Fruit fly (Drosophila melanogaster) whole organism, adult: ENCODE data around the gene Hsp67Ba.

ENCODE experiments used
- CG11617 ChIP-seq: fragments of 200-800 bp; sonication (Bioruptor generic); optimal IDR thresholded peaks from 2 replicates; lab custom pipeline; 2017; ENCODE audit warnings: mild to moderate bottlenecking, missing biosample characterization, missing genetic modification reagents, missing genetic modification characterization
- CG12768 ChIP-seq: fragments of 200-800 bp; sonication (Bioruptor generic); optimal IDR thresholded peaks from 2 replicates; lab custom pipeline; 2017; ENCODE audit warnings: missing biosample characterization, missing genetic modification characterization, mild to moderate bottlenecking, moderate library complexity, missing genetic modification reagents
- CG14711 ChIP-seq: fragments of 200-800 bp; sonication (Bioruptor generic); optimal IDR thresholded peaks from 2 replicates; lab custom pipeline; 2018; ENCODE audit warnings: missing biosample characterization, mild to moderate bottlenecking, missing genetic modification characterization, moderate library complexity
- CG1620 ChIP-seq: fragments of 200-800 bp; sonication (Bioruptor generic); optimal IDR thresholded peaks from 2 replicates; lab custom pipeline; 2016; ENCODE audit warnings: missing biosample characterization, missing genetic modification characterization
- CG33017 ChIP-seq: fragments of 200-800 bp; sonication (Bioruptor generic); optimal IDR thresholded peaks from 2 replicates; lab custom pipeline; 2018; ENCODE audit warnings: missing biosample characterization, mild to moderate bottlenecking, missing genetic modification characterization, moderate library complexity
- CG5204 ChIP-seq: fragments of 200-800 bp; sonication (Bioruptor generic); optimal IDR thresholded peaks from 2 replicates; lab custom pipeline; 2016; ENCODE audit warnings: missing biosample characterization, missing genetic modification characterization
- CG7045 ChIP-seq: fragments of 200-800 bp; sonication (Bioruptor generic); optimal IDR thresholded peaks from 2 replicates; lab custom pipeline; 2017; ENCODE audit warnings: missing biosample characterization, mild to moderate bottlenecking, missing genetic modification characterization
- CG7101 ChIP-seq: fragments of 200-800 bp; sonication (Bioruptor generic); optimal IDR thresholded peaks from 2 replicates; lab custom pipeline; 2018; ENCODE audit warnings: missing biosample characterization, mild to moderate bottlenecking, missing genetic modification characterization, moderate library complexity
- Clk ChIP-seq: fragments of 200-800 bp; sonication (Bioruptor generic); optimal IDR thresholded peaks from 2 replicates; lab custom pipeline; 2017; ENCODE audit warnings: missing biosample characterization, missing genetic modification characterization
- Crg-1 ChIP-seq: fragments of 200-800 bp; sonication (Bioruptor generic); optimal IDR thresholded peaks from 2 replicates; lab custom pipeline; 2016; ENCODE audit warnings: missing biosample characterization, missing genetic modification characterization
- Hr96 ChIP-seq: fragments of 200-800 bp; sonication (Bioruptor generic); optimal IDR thresholded peaks from 2 replicates; lab custom pipeline; 2016; ENCODE audit warnings: missing biosample characterization, missing genetic modification characterization
- Mnt ChIP-seq: fragments of 200-800 bp; sonication (Bioruptor generic); optimal IDR thresholded peaks from 2 replicates; lab custom pipeline; 2016; ENCODE audit warnings: missing biosample characterization, mild to moderate bottlenecking, missing genetic modification characterization
- bab1 ChIP-seq: fragments of 200-800 bp; sonication (Bioruptor generic); optimal IDR thresholded peaks from 3 replicates; lab custom pipeline; 2019; ENCODE audit warnings: missing biosample characterization, mild to moderate bottlenecking, missing genetic modification characterization, moderate library complexity
- cic ChIP-seq: fragments of 200-800 bp; sonication (Bioruptor generic); optimal IDR thresholded peaks from 2 replicates; lab custom pipeline; 2017; ENCODE audit warnings: missing biosample characterization, mild to moderate bottlenecking, missing genetic modification characterization, moderate library complexity
- cnc ChIP-seq, 2 experiments: fragments of >200 bp; optimal IDR thresholded peaks; 2 replicates each; lab custom pipeline; 2017
- kay ChIP-seq: fragments of 200-800 bp; sonication (Bioruptor generic); peaks from one replicate; lab custom pipeline; 2016; ENCODE audit warnings: missing biosample characterization, missing genetic modification characterization, borderline replicate concordance
- ovo ChIP-seq: fragments of 200-800 bp; sonication (Bioruptor generic); optimal IDR thresholded peaks from 2 replicates; lab custom pipeline; 2016; ENCODE audit warnings: missing biosample characterization, missing genetic modification characterization
- pad ChIP-seq: fragments of 200-800 bp; sonication (Bioruptor generic); optimal IDR thresholded peaks from 3 replicates; lab custom pipeline; 2017; ENCODE audit warnings: missing biosample characterization, missing genetic modification characterization, mild to moderate bottlenecking, moderate library complexity, missing genetic modification reagents
- tj ChIP-seq: fragments of 200-800 bp; sonication (Bioruptor generic); optimal IDR thresholded peaks from 3 replicates; lab custom pipeline; 2017; ENCODE audit warnings: missing biosample characterization, mild to moderate bottlenecking, missing genetic modification characterization, moderate library complexity
- toe ChIP-seq: fragments of 200-800 bp; sonication (Bioruptor generic); optimal IDR thresholded peaks from 2 replicates; lab custom pipeline; 2016; ENCODE audit warnings: missing biosample characterization, missing genetic modification characterization

Hsp67Ba gene

DNA sequence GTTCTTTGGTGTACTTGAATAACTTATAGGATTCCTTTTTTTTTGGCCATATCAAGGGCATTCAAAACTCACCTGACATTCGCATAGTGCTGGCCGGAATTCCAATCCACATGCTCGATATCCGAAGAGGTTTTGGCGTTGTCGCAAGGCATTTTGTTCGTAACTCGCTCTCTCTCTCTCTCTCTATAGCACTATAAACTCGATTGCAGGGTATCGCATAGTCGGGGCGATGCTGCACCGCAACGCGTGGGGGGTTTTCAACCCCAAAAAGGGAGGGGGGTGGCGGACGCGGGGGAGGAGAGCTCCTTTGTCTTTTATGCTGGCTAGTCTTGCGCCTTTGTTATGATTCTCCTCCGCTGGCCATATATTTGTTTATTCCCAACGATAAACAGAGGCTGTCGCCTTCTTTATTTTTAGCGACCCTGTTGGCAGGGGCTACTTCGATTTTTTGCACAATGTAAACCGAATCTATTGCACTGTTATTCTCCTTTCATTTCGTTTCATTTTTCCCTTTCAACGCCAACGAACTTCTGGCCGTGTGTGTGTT, 19.2 kb upstream of the Hsp67Ba start:
- TF ChIP-seq cnc (optimal IDR thresholded peaks at IDR 0.05; lab: Kevin White, UChicago) (no peak), CG7045 (GFP tag; lab: Kevin White, UChicago) (peak; percentile 45)

DNA sequence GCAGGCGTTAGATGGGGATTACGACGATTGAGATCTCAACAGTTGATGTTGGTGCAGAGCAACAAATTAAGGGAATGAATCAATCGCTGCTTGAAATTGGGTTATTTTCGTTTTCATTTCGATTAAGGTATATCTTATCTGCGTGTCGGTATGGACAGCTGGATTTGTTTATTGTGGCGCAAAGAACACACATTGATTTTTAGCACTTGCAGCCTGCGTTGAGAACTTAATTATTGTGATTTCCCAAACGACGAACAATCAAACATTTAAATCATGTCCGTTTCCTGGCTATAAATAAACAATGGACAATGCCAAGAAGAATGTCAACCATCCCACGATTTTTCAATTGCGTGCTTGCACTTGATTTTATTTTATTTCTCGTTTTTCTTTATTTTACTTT, 18.7 kb upstream of the Hsp67Ba start:
- TF ChIP-seq Hr96 (GFP tag; lab: Kevin White, UChicago) (no peak), CG7045 (GFP tag; lab: Kevin White, UChicago) (no peak), Crg-1 (GFP tag; lab: Kevin White, UChicago) (no peak), ovo (GFP tag; lab: Kevin White, UChicago) (no peak), Clk (no peak), CG7101 (tag; lab: Kevin White, UChicago) (no peak), tj (no peak), Mnt (no peak), bab1 (GFP tag; lab: Kevin White, UChicago) (no peak)

DNA sequence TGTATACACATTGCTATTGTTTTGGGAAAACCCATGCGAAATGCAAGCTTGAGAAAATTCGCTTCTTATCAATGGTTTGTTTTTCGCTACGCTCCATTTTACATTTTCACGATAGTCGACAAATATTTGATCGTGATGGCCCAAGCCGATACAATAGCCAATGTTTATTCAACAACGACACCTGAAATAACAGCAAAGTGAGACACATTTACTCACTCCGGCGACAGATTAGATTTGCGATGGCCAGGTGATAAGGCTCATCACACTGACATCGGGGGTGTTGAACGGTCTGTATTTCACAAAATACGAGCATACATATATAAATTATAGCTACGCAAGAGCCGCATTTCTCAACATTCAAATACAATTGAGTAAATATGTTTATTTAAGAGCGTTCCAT, 17.8 kb upstream of the Hsp67Ba start:
- peak; percentile 76 for TF ChIP-seq CG33017 (tag; lab: Kevin White, UChicago)
- peak; percentile 69 for TF ChIP-seq CG1620
- TF ChIP-seq CG7101 (tag; lab: Kevin White, UChicago) = peak; percentile 88
- TF ChIP-seq cic (GFP tag; lab: Kevin White, UChicago) = peak; percentile 92
- no peak for TF ChIP-seq CG5204 (GFP tag; lab: Kevin White, UChicago)
- TF ChIP-seq cnc (optimal IDR thresholded peaks at IDR 0.05; lab: Kevin White, UChicago) = no peak
- peak; percentile 36 for TF ChIP-seq toe (GFP tag; lab: Kevin White, UChicago)
- TF ChIP-seq CG12768 (GFP tag; lab: Kevin White, UChicago) = peak; percentile 94
- TF ChIP-seq Mnt = peak; percentile 77
- peak; percentile 72 for TF ChIP-seq Clk
- TF ChIP-seq Crg-1 (GFP tag; lab: Kevin White, UChicago) = peak; percentile 86
- TF ChIP-seq CG7045 (GFP tag; lab: Kevin White, UChicago) = peak; percentile 92
- peak; percentile 93 for TF ChIP-seq ovo (GFP tag; lab: Kevin White, UChicago)
- no peak for TF ChIP-seq Hr96 (GFP tag; lab: Kevin White, UChicago)
- peak; percentile 92 for TF ChIP-seq kay (GFP tag; lab: Kevin White, UChicago)
- peak; percentile 68 for TF ChIP-seq CG14711 (tag; lab: Kevin White, UChicago)
- peak; percentile 57 for TF ChIP-seq bab1 (GFP tag; lab: Kevin White, UChicago)
- peak; percentile 74 for TF ChIP-seq pad (GFP tag; lab: Kevin White, UChicago)
- no peak for TF ChIP-seq tj
- peak; percentile 72 for TF ChIP-seq CG11617

DNA sequence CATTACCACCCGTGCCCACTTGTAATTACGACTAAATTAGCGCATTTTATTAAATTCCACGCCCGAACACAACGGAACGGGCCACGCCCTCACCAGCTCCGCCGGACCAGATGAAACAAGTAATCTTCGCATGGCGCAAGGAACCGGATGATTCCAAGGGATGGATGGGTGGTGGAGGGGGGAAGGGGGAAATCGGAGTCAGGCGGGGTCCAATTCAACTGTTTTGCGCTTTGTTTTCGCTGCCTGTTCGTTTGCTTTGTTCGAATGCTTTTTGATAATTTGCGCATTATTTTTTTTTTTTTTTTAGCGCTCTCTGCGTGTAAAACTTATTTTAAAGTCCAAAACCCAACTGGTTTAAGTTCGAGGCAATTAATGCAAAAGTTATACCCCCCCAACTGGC, 17.4 kb upstream of the Hsp67Ba start:
- TF ChIP-seq tj (peak; percentile 37), cnc (optimal IDR thresholded peaks at IDR 0.05; lab: Kevin White, UChicago) (no peak)

DNA sequence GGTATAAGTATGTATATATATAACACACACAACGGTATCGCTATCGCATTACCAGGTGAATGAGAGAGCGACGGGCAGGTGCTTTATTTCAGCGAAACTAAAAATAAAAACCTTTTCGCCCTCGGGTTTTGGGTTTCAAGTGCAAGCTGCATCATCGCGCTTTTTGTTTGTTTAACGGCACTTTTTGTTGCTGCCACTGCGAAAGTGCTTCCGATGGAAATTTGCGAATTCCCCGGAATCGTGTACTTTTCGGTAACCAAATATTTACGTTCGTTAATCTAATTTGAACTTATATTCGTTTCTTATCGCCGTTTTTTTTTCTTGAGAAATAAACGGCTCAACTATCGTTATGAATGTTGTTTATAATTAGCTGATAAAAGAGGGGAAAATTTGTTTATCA, 16.7 kb upstream of the Hsp67Ba start:
- TF ChIP-seq Mnt = no peak
- TF ChIP-seq bab1 (GFP tag; lab: Kevin White, UChicago) = no peak
- no peak for TF ChIP-seq Crg-1 (GFP tag; lab: Kevin White, UChicago)
- TF ChIP-seq ovo (GFP tag; lab: Kevin White, UChicago) = peak; percentile 94
- TF ChIP-seq kay (GFP tag; lab: Kevin White, UChicago) = peak; percentile 95
- TF ChIP-seq cnc (optimal IDR thresholded peaks at IDR 0.05; lab: Kevin White, UChicago) = no peak
- peak; percentile 91 for TF ChIP-seq tj
- TF ChIP-seq CG7101 (tag; lab: Kevin White, UChicago) = no peak
- peak; percentile 36 for TF ChIP-seq pad (GFP tag; lab: Kevin White, UChicago)
- peak; percentile 49 for TF ChIP-seq CG12768 (GFP tag; lab: Kevin White, UChicago)
- TF ChIP-seq CG14711 (tag; lab: Kevin White, UChicago) = no peak
- peak; percentile 76 for TF ChIP-seq cic (GFP tag; lab: Kevin White, UChicago)
- TF ChIP-seq CG7045 (GFP tag; lab: Kevin White, UChicago) = peak; percentile 9
- no peak for TF ChIP-seq CG1620

DNA sequence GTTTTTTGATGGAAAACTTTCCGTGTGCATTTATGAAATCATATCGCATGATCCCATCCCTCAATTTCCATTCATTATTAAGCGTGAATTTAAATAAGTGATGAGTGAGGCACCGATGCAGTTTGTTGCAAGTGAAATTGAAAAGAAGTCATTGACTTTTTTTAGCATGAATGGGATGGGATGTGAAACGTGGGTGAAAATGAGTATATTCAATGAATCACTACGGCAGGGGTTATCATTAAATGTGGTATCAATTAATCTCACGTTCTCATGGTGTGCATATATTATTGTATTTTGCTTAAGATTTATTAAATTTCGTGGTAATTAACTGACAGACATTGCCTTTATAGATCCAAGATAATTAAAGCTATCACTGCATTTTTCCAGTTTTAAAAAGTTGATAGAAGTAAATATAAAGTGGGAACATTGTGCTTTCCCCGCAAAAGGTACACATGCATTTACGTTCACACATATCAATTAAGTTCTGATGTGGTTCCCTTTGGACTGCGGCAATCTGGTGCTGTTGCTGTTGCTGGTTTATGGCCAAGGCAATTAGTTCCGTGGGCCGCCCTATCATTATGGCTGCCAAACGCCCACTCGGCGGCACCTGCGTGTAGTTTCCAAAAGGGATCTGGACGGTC, 12.1 kb upstream of the Hsp67Ba start:
- TF ChIP-seq CG12768 (GFP tag; lab: Kevin White, UChicago) (peak; percentile 20), tj (peak; percentile 34), cnc (optimal IDR thresholded peaks at IDR 0.05; lab: Kevin White, UChicago) (no peak), CG5204 (GFP tag; lab: Kevin White, UChicago) (no peak), bab1 (GFP tag; lab: Kevin White, UChicago) (no peak), cic (GFP tag; lab: Kevin White, UChicago) (peak; percentile 70), pad (GFP tag; lab: Kevin White, UChicago) (no peak), Clk (no peak), CG7045 (GFP tag; lab: Kevin White, UChicago) (peak; percentile 33), kay (GFP tag; lab: Kevin White, UChicago) (peak; percentile 84)
